Fruit fly (Drosophila melanogaster): Measurements from ENCODE around the gene Vps53.

DNA sequence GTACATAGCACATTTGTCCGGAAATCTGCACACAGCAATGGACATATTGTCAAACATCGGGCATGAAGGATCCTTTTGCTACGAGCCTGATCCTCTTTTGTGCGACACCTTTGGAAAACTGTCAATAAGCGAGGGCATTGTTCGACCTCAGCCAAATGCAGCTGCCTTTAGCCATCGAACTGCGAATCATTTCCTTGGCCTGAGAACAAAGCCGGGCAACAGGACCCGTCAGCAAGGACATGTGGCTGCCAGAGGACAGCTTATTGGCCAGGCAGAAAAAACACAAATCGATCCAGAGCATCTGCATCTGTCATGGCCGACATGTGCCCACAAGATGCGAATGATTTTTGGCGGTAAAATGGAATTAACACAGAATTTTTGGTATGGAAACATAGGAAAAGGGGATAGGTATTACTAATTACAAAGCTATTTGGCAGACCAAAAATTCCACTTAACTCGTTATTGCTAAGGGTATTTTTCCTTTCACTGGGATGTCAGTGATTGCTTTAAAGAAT, 15.8 kb downstream of the Vps53 start:
- TF ChIP-seq CG9705 (GFP tag; optimal IDR thresholded peaks at IDR 0.05): no peak
- TF ChIP-seq dl (GFP tag; optimal IDR thresholded peaks at IDR 0.05; ENCODE audit: insufficient read depth in 1 of 2, partially characterized antibody in 2 of 2): no peak
- TF ChIP-seq ey (GFP tag; optimal IDR thresholded peaks at IDR 0.05): no peak
- no peak for TF ChIP-seq fru (GFP tag; optimal IDR thresholded peaks at IDR 0.05)
- TF ChIP-seq foxo (GFP tag; optimal IDR thresholded peaks at IDR 0.05): no peak
- no peak for TF ChIP-seq sv (GFP tag; optimal IDR thresholded peaks at IDR 0.05)
- no peak for TF ChIP-seq pan (optimal IDR thresholded peaks at IDR 0.05)
- TF ChIP-seq tai (GFP tag; optimal IDR thresholded peaks at IDR 0.05): no peak
- no peak for TF ChIP-seq Dfd (GFP tag; optimal IDR thresholded peaks at IDR 0.05)
- TF ChIP-seq brk (GFP tag; optimal IDR thresholded peaks at IDR 0.05): no peak
- TF ChIP-seq OdsH (GFP tag; optimal IDR thresholded peaks at IDR 0.05): no peak
